Worm (Caenorhabditis elegans): ENCODE results near the gene alfa-1.

The alfa-1 gene

DNA sequence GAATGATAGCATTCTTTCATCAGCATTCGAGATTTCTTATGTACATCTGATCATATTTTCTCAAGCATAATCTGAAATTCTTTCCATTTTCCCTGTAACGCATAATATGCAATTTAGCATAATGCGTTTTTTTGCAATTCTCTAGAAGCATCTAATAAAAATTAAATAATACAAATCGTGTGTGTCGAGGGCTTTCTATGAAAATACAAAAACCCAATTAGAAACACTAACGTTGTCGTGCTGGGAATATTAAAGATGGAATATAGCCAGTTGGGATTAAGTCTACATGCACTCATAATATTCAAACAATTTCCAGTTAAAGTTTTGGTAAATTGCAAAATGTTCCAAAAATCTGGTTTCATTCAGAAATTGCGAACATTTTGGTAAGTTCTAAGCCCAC is 22.3 kb upstream of the alfa-1 start, which contains the start of gene F18A1.1:
Gene F18A1.1 (plus strand): TSS at position 301 of the 400 bp plus-strand sequence.
- TF ChIP-seq nhr-237 (tag; optimal IDR thresholded peaks at IDR 0.05): peak; percentile 19
- TF ChIP-seq rbr-2 (tag; optimal IDR thresholded peaks at IDR 0.05): no peak

DNA sequence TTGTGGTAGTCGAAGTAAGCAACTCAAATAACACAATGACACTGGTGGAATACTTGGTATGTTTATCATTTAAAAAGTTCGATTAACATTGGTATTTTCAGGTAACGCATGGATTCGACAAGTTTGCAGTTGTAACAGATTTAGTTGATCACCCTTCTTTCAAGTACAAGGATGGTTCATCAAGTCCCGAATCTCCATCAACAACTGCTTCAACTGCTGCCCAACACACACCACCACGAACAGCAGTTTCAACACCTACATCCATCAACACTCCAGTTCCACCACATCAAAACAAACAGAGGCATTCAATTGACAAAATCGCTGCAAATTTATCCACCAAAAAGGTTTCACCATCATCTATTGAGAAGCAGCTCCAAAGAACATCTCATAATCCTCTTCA is 20.2 kb upstream of the alfa-1 start:
- TF ChIP-seq nhr-10 (tag; optimal IDR thresholded peaks at IDR 0.05): no peak
- no peak for TF ChIP-seq zag-1 (tag; optimal IDR thresholded peaks at IDR 0.05)
- TF ChIP-seq cey-2 (tag; optimal IDR thresholded peaks at IDR 0.05; ENCODE audit: borderline replicate concordance, insufficient read depth): no peak
- no peak for TF ChIP-seq mdt-29 (GFP tag; IDR thresholded peaks at IDR 0.05)
- peak; percentile 53; the same call in 1 of the 2 replicates for TF ChIP-seq snpc-1.2 (GFP tag; IDR thresholded peaks at IDR 0.05)
- no peak for TF ChIP-seq F10B5.3 (tag; optimal IDR thresholded peaks at IDR 0.05)
- peak in 1 of 2 experiments; percentile 54 for TF ChIP-seq unc-62 (GFP tag; optimal IDR thresholded peaks at IDR 0.05 in 1 of 2)
- no peak for TF ChIP-seq unc-62 (tag; optimal IDR thresholded peaks at IDR 0.05)

DNA sequence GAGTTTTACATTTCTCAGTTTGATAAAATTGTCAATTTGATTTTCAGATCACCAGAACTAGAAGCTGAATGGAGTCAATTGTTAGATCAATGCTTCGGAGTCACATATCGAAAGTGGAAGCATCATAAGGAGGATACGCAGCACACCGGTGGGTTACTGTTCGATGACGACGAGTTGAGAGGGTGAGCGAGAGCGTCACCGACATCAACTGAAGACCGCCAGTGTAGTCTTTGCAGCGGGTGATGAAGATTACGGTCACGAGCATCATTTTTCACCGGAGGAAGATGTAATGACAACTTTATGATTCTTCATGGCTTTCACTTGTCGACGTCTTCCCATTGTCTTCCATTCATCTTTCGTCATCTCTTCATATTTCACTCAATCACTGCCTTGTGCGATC is 19.6 kb upstream of the alfa-1 start, which contains the start of gene lin-26:
Gene lin-26 (plus strand): TSS at position 301 of the 400 bp plus-strand sequence.
- TF ChIP-seq nhr-102 (tag; optimal IDR thresholded peaks at IDR 0.05) (no peak), unc-62 (GFP tag; optimal IDR thresholded peaks at IDR 0.05 in 1 of 2) (peak in 1 of 2 experiments; percentile 86), unc-62 (tag; optimal IDR thresholded peaks at IDR 0.05) (no peak), hlh-30 (tag; optimal IDR thresholded peaks at IDR 0.05; ENCODE audit: insufficient read depth) (peak; percentile 12)

DNA sequence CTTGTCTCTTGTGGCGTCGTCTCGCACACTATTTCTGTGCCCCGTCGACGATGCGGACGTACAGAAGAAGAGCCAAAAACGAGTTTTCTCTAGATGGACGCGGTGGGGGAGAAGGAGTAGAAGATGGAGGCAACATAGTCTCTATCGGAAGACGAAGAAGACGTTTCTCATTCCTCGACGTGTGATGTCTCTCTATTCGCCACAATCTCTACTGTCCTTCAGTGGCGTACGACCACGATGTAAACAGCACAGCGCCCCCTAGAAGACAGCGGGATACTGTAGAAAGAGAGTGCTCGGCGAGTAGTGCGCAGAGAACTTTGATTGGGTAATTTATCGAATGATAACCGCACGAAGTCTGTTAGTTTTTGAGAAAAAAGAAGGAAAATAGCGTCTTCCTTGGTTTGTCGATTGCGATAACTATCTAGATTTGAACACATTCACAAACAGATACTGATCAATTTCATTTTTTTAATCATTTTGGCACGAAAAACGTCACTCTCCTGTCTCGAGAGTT is 17.2 kb upstream of the alfa-1 start:
- TF ChIP-seq nhr-28 (tag; optimal IDR thresholded peaks at IDR 0.05) (peak; percentile 50), nhr-76 (tag; optimal IDR thresholded peaks at IDR 0.05) (no peak), hlh-11 (tag; optimal IDR thresholded peaks at IDR 0.05) (peak; percentile 16), mxl-3 (GFP tag; optimal IDR thresholded peaks at IDR 0.05) (peak; percentile 6)

DNA sequence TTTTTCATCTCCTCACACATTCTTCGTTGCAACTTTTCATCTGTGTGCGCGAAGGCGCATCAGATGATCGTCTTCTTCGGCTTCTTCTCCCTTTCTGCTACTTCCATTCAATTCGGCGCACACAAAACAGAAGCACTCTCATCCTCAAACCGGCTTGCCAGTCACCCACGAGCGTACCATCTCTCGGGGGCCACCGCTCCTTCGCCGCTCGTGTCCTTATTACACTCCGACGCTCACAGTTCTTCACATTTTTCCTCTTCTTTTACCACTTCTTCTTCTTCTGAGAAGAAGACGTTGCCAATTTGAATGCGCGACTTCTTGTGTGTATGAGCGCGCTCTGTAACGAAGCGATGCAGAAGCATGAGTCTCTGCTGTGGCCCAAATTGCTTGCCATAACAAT is 16.2 kb upstream of the alfa-1 start:
- TF ChIP-seq jun-1 (tag; optimal IDR thresholded peaks at IDR 0.05): no peak
- peak; percentile 68 for TF ChIP-seq aha-1 (tag)
- TF ChIP-seq nhr-77 (tag; optimal IDR thresholded peaks at IDR 0.05): no peak
- peak; percentile 5 for TF ChIP-seq hlh-11 (tag; optimal IDR thresholded peaks at IDR 0.05)

DNA sequence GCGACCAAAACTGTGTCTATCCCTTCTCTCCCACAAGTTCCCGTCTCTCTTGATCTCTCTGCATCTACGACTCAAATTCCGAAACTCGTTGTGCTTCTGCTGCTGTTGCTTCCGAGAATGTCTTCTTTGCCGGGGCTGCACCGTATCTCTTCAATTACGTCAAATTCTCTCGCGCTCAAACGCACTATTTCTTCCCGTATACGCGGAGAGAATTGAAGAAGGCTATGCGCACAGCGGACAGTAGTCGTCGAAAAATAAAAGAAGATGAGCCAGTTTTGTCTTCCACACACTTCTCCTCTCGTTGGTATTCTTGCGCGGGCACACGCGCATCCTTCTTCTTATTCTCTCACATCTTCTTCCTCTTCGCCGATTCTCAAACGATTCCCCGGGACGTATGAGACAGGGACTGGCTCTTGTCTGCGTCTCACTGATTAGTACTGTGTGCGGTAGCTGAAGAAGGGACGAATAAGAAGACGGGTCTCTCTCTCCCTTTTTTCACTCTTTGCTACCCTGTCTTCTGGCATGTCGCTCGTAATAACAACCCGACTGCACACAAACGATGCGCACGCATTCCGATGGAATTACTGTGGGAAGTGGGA is 14.1 kb upstream of the alfa-1 start:
- TF ChIP-seq F49E8.2 (tag; optimal IDR thresholded peaks at IDR 0.05; ENCODE audit: borderline replicate concordance): no peak
- TF ChIP-seq aha-1 (tag): peak; percentile 59
- TF ChIP-seq mes-2 (tag; optimal IDR thresholded peaks at IDR 0.05; ENCODE audit: poor library complexity, severe bottlenecking): peak; percentile 19
- peak in 1 of 2 experiments; percentile 31 for TF ChIP-seq mdl-1 (tag; optimal IDR thresholded peaks at IDR 0.05)
- peak; percentile 5 for TF ChIP-seq mxl-3 (GFP tag; optimal IDR thresholded peaks at IDR 0.05)
- peak in 1 of 2 experiments; percentile 17 for TF ChIP-seq unc-62 (GFP tag; optimal IDR thresholded peaks at IDR 0.05 in 1 of 2)
- TF ChIP-seq unc-62 (tag; optimal IDR thresholded peaks at IDR 0.05): no peak

DNA sequence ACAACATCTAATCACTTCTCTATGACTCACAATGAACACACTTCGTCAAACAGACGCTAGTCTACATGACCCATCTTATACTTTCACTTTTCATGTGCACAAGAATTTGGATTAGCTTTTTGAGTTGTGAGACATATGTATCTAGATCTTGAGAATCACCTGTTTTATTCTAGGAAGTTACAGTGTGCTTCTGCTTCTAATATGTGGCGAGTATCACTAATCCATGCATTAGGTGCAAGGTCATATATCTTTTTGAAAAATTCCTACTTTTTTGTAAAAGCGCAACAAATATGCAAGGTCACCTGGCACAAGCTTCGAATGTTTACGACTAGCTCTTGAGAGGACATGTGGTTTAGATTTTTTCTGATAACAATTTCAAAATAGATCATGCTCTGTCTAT is 13.4 kb upstream of the alfa-1 start:
- TF ChIP-seq unc-62 (GFP tag; optimal IDR thresholded peaks at IDR 0.05 in 1 of 2) (peak in 1 of 2 experiments; percentile 92), unc-62 (tag; optimal IDR thresholded peaks at IDR 0.05) (no peak), hlh-30 (tag; optimal IDR thresholded peaks at IDR 0.05; ENCODE audit: insufficient read depth) (no peak), lin-38 (GFP tag; IDR thresholded peaks at IDR 0.05) (no peak), F26F4.8 (GFP tag; conservative IDR thresholded peaks at IDR 0.05) (no peak), Y105C5A.15 (GFP tag; IDR thresholded peaks at IDR 0.05) (no peak), vab-7 (GFP tag; IDR thresholded peaks at IDR 0.05) (no peak)

Data from whole organism, L4 larva.